Worm (Caenorhabditis elegans): ENCODE data around the gene F14F9.2.

The F14F9.2 gene

ce11 chrV:5107816-5108215 lies 36.8 kb upstream of the F14F9.2 start, which contains the start of gene srab-3:
srab-3 (minus strand) TSS chrV:5107916.
- TF ChIP-seq ctbp-1 (GFP tag; IDR thresholded peaks at IDR 0.05) (no peak), ceh-82 (tag; optimal IDR thresholded peaks at IDR 0.05) (no peak), daf-12 (tag; optimal IDR thresholded peaks at IDR 0.05) (no peak), madf-9 (GFP tag; conservative IDR thresholded peaks at IDR 0.05) (no peak), lin-1 (GFP tag; IDR thresholded peaks at IDR 0.05) (no peak), nhr-10 (tag; optimal IDR thresholded peaks at IDR 0.05) (no peak), snpc-1.2 (GFP tag; IDR thresholded peaks at IDR 0.05) (no peak), ztf-11 (tag; optimal IDR thresholded peaks at IDR 0.05) (no peak), ZK337.2 (GFP tag; IDR thresholded peaks at IDR 0.05) (no peak), ceh-28 (tag; optimal IDR thresholded peaks at IDR 0.05) (no peak), ztf-7 (tag; optimal IDR thresholded peaks at IDR 0.05) (no peak)

DNA sequence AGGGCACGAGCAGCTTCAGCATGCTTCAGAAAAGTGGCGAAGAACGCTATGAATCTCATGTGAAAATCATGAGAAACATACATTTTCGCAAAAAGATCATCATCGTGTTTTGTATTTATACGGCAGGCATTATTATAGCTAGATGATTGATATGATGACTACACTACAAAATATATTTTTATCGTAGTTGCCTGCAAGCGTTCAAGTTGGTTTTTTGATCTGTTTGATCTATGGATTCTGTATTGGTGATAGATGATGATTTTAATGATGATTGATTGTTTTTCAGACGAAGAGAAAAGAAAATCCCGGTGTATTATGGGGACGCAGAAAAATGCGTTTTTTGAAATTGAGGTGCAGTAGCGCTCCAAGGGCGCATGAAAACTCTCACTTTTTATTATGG lies 34.0 kb upstream of the F14F9.2 start, which contains the start of gene ugt-63:
Gene ugt-63, minus strand, starts transcription at position 89 of the 400 bp plus-strand sequence.
- no peak for TF ChIP-seq tag-97 (GFP tag; IDR thresholded peaks at IDR 0.05)
- TF ChIP-seq lsy-2 (tag; optimal IDR thresholded peaks at IDR 0.05), result no peak
- TF ChIP-seq mxl-3 (GFP tag; optimal IDR thresholded peaks at IDR 0.05), result no peak
- TF ChIP-seq snpc-1.2 (GFP tag; IDR thresholded peaks at IDR 0.05), result no peak
- TF ChIP-seq nhr-6 (tag; optimal IDR thresholded peaks at IDR 0.05), result no peak
- TF ChIP-seq lin-29 (GFP tag; IDR thresholded peaks at IDR 0.05), result no peak
- no peak for TF ChIP-seq ztf-7 (tag; optimal IDR thresholded peaks at IDR 0.05)
- TF ChIP-seq attf-4 (tag; optimal IDR thresholded peaks at IDR 0.05), result no peak
- no peak for TF ChIP-seq nhr-76 (tag; optimal IDR thresholded peaks at IDR 0.05)
- peak; percentile 46 for TF ChIP-seq nhr-48 (tag; optimal IDR thresholded peaks at IDR 0.05)
- TF ChIP-seq F49E8.2 (tag; optimal IDR thresholded peaks at IDR 0.05; ENCODE audit: borderline replicate concordance), result no peak
- TF ChIP-seq hmg-1.1 (GFP tag; IDR thresholded peaks at IDR 0.05), result no peak
- no peak for TF ChIP-seq Y5F2A.4 (GFP tag; optimal IDR thresholded peaks at IDR 0.05)
- TF ChIP-seq ces-1 (GFP tag; optimal IDR thresholded peaks at IDR 0.05), result no peak
- peak in 1 of 2 experiments; percentile 61 for TF ChIP-seq unc-62 (GFP tag; optimal IDR thresholded peaks at IDR 0.05 in 1 of 2)
- TF ChIP-seq unc-62 (tag; optimal IDR thresholded peaks at IDR 0.05), result no peak
- TF ChIP-seq zip-11 (GFP tag; IDR thresholded peaks at IDR 0.05), result no peak
- no peak for TF ChIP-seq F44E2.7 (GFP tag; IDR thresholded peaks at IDR 0.05)
- no peak for TF ChIP-seq dmd-9 (GFP tag; IDR thresholded peaks at IDR 0.05)
- peak; percentile 99 for TF ChIP-seq nhr-28 (tag; optimal IDR thresholded peaks at IDR 0.05)
- TF ChIP-seq lin-13 (GFP tag; optimal IDR thresholded peaks at IDR 0.05), result no peak
- peak in 1 of 2 experiments; percentile 11 for TF ChIP-seq mdl-1 (tag; optimal IDR thresholded peaks at IDR 0.05)
- no peak for TF ChIP-seq arid-1 (GFP tag; conservative IDR thresholded peaks at IDR 0.05)
- peak; percentile 26 for TF ChIP-seq aha-1 (tag)
- TF ChIP-seq unc-39 (tag; optimal IDR thresholded peaks at IDR 0.05), result no peak

DNA sequence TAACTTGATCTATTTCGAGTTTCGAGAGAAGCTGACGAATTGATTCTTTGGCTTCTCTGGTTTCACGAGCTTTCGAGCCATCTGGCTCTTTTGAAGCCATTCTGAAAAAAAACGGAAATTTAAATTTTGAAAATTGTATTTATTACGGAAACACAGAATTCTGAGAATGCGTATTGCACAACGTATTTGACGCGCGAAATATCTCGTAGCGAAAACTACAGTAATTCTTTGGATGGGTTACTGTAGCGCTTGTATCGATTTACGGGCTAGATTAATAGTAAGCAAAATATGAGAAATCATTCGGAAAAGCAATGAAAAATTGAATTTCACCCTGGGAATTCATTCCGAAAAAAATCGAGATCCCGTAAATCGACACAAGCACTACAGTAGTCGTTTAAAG lies 31.0 kb upstream of the F14F9.2 start, which contains the start of gene C04F5.8:
Gene C04F5.8, minus strand, starts transcription at position 101 of the 400 bp plus-strand sequence.
- TF ChIP-seq nhr-25 (tag; optimal IDR thresholded peaks at IDR 0.05; ENCODE audit: borderline replicate concordance, insufficient read depth) (no peak), sdz-12 (GFP tag; optimal IDR thresholded peaks at IDR 0.05) (no peak), gei-8 (GFP tag; optimal IDR thresholded peaks at IDR 0.05) (no peak), nhr-237 (tag; optimal IDR thresholded peaks at IDR 0.05) (no peak), lin-38 (GFP tag; IDR thresholded peaks at IDR 0.05) (no peak), nhr-10 (tag; optimal IDR thresholded peaks at IDR 0.05) (no peak), nhr-102 (tag; optimal IDR thresholded peaks at IDR 0.05) (no peak), F44E2.7 (GFP tag; IDR thresholded peaks at IDR 0.05) (no peak), F37D6.2 (tag; optimal IDR thresholded peaks at IDR 0.05) (no peak), ceh-82 (tag; optimal IDR thresholded peaks at IDR 0.05) (no peak), lin-29 (GFP tag; IDR thresholded peaks at IDR 0.05) (no peak), zip-11 (GFP tag; IDR thresholded peaks at IDR 0.05) (no peak), hlh-11 (tag; optimal IDR thresholded peaks at IDR 0.05) (no peak), tra-1 (GFP tag; IDR thresholded peaks at IDR 0.05) (no peak), fos-1 (tag; optimal IDR thresholded peaks at IDR 0.05) (no peak), F26F4.8 (GFP tag; conservative IDR thresholded peaks at IDR 0.05) (no peak)
